Fruit fly (Drosophila melanogaster) whole organism, embryonic: ENCODE data around the gene RPA3.

Experiments used
- CG12744 ChIP-seq: fragments of 200-800 bp; sonication (Bioruptor generic); optimal IDR thresholded peaks from 2 replicates; lab custom pipeline; 2016; ENCODE audit warnings: missing biosample characterization, missing genetic modification characterization
- CG2120 ChIP-seq: fragments of 200-800 bp; sonication (Bioruptor generic); optimal IDR thresholded peaks from 3 replicates; lab custom pipeline; 2016; ENCODE audit warnings: missing biosample characterization, missing genetic modification characterization
- CG31365 ChIP-seq: fragments of 200-800 bp; sonication (Bioruptor generic); optimal IDR thresholded peaks from 2 replicates; lab custom pipeline; 2018; ENCODE audit warnings: missing biosample characterization, mild to moderate bottlenecking, missing genetic modification characterization
- aop ChIP-seq: fragments of 200-800 bp; sonication (Bioruptor generic); IDR thresholded peaks from 2 replicates; pipeline ENCODE4 v1.3.6; 2022; ENCODE audit warnings: missing biosample characterization, missing genetic modification characterization
- grau ChIP-seq: fragments of 200-800 bp; optimal IDR thresholded peaks from 3 replicates; lab custom pipeline; 2019; ENCODE audit warnings: missing biosample characterization, mild to moderate bottlenecking, missing genetic modification characterization, moderate library complexity

- TF ChIP-seq CG12744 (GFP tag; lab: Kevin White, UChicago) (no peak), aop (GFP tag; lab: Robert Waterston, UW) (no peak), CG31365 (no peak), CG2120 (no peak), grau (tag; lab: Kevin White, UChicago) (no peak)
Observed at dm6 chrX:11621315-11621865, 5.8 kb upstream of the RPA3 start.
